Worm (Caenorhabditis elegans): ENCODE data around the gene F22F4.5.

F22F4.5 gene

ce11 chrX:5992770-5993169 is at the start of gene F22F4.5:
Gene F22F4.5, minus strand, starts transcription at chrX:5992870.
- TF ChIP-seq blmp-1 (tag; optimal IDR thresholded peaks at IDR 0.05) (no peak), efl-1 (optimal IDR thresholded peaks at IDR 0.05) (no peak), efl-1 (GFP tag; optimal IDR thresholded peaks at IDR 0.05 in 1 of 2) (peak in 1 of 2 experiments; percentile 33)

DNA sequence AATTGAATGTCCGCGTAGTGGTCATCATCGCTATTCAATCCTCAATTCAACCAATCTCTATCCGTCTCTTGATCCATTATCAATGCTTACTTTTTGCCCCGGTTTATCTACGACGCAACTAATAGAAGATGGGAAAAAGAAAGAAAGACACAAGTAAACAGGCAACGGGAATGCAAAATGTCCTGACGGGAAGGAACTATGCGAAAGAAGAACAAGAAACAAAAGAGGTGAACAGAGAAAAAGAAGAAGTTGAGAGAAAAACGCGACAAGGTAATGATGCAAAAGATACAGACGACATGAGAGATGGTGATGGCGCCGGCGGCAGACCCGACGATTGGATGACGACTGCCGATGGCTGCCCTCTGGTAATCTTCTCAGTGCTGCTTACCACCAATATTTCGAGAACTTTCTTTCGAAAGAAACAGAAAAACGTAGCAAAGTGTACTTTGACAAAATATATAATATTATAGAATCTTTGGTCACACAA is 49.4 kb upstream of the F22F4.5 start:
- no peak for TF ChIP-seq efl-3 (GFP tag; optimal IDR thresholded peaks at IDR 0.05)
- TF ChIP-seq hlh-17 (GFP tag; optimal IDR thresholded peaks at IDR 0.05; ENCODE audit: borderline replicate concordance) = no peak
- peak; percentile 15 for TF ChIP-seq pag-3 (tag; optimal IDR thresholded peaks at IDR 0.05; ENCODE audit: borderline replicate concordance, insufficient read depth)
- peak; percentile 75 for TF ChIP-seq rnt-1 (tag; optimal IDR thresholded peaks at IDR 0.05)
- TF ChIP-seq ceh-63 (GFP tag; optimal IDR thresholded peaks at IDR 0.05) = no peak
- TF ChIP-seq skn-1 (tag; optimal IDR thresholded peaks at IDR 0.05) = peak; percentile 41
- TF ChIP-seq lin-39 (tag; optimal IDR thresholded peaks at IDR 0.05) = no peak
- no peak for TF ChIP-seq pax-3 (tag; optimal IDR thresholded peaks at IDR 0.05)
- peak; percentile 85 for TF ChIP-seq unc-130 (tag; optimal IDR thresholded peaks at IDR 0.05)
- TF ChIP-seq C04F5.9 (tag; optimal IDR thresholded peaks at IDR 0.05) = no peak
- peak; percentile 94 for TF ChIP-seq lin-14 (GFP tag; optimal IDR thresholded peaks at IDR 0.05)
- TF ChIP-seq nhr-47 (tag; optimal IDR thresholded peaks at IDR 0.05) = peak; percentile 60
- peak in 1 of 2 experiments; percentile 80 for TF ChIP-seq mdl-1 (tag; optimal IDR thresholded peaks at IDR 0.05)
- no peak for TF ChIP-seq unc-86 (tag; optimal IDR thresholded peaks at IDR 0.05)
- no peak for TF ChIP-seq sup-37 (GFP tag; optimal IDR thresholded peaks at IDR 0.05)
- TF ChIP-seq egl-27 (tag; optimal IDR thresholded peaks at IDR 0.05) = peak; percentile 9 to 16
- no peak for TF ChIP-seq nhr-76 (tag; optimal IDR thresholded peaks at IDR 0.05)
- TF ChIP-seq elt-3 (tag; optimal IDR thresholded peaks at IDR 0.05) = peak; percentile 45 to 89 (median 70)
- peak; percentile 94 for TF ChIP-seq nhr-85 (tag)
- no peak for TF ChIP-seq pqm-1 (tag; optimal IDR thresholded peaks at IDR 0.05)
- TF ChIP-seq lin-13 (GFP tag; optimal IDR thresholded peaks at IDR 0.05) = peak; percentile 31
- peak; percentile 82 for TF ChIP-seq tbx-2 (tag; optimal IDR thresholded peaks at IDR 0.05)
- no peak for TF ChIP-seq ceh-82 (tag; optimal IDR thresholded peaks at IDR 0.05)
- peak; percentile 86 for TF ChIP-seq mep-1 (tag; optimal IDR thresholded peaks at IDR 0.05)
- TF ChIP-seq vab-15 (tag; optimal IDR thresholded peaks at IDR 0.05) = no peak
- TF ChIP-seq nhr-11 (tag; optimal IDR thresholded peaks at IDR 0.05) = no peak
- TF ChIP-seq F16B12.6 (tag; optimal IDR thresholded peaks at IDR 0.05) = no peak
- no peak for TF ChIP-seq ceh-8 (GFP tag; optimal IDR thresholded peaks at IDR 0.05)
- TF ChIP-seq zip-4 (GFP tag; optimal IDR thresholded peaks at IDR 0.05) = no peak
- no peak for TF ChIP-seq nhr-84 (tag; optimal IDR thresholded peaks at IDR 0.05)
- no peak for TF ChIP-seq hlh-4 (tag; optimal IDR thresholded peaks at IDR 0.05)
- no peak for TF ChIP-seq unc-30 (tag; optimal IDR thresholded peaks at IDR 0.05)
- TF ChIP-seq swsn-7 (tag; optimal IDR thresholded peaks at IDR 0.05) = peak; percentile 69
- TF ChIP-seq nhr-77 (tag; optimal IDR thresholded peaks at IDR 0.05) = peak; percentile 68
- TF ChIP-seq dpl-1 (GFP tag; optimal IDR thresholded peaks at IDR 0.05) = peak in 1 of 3 experiments; percentile 43
- peak; percentile 91 for TF ChIP-seq blmp-1 (tag; optimal IDR thresholded peaks at IDR 0.05)
- no peak for TF ChIP-seq lin-15B (tag; optimal IDR thresholded peaks at IDR 0.05)
- TF ChIP-seq ceh-88 (GFP tag; IDR thresholded peaks at IDR 0.05) = no peak
- no peak for TF ChIP-seq sptf-1 (tag; optimal IDR thresholded peaks at IDR 0.05)
- TF ChIP-seq lin-35 (GFP tag; optimal IDR thresholded peaks at IDR 0.05) = peak; percentile 34 to 76
- no peak for TF ChIP-seq nhr-28 (tag; optimal IDR thresholded peaks at IDR 0.05)
- TF ChIP-seq C34B4.2 (tag; optimal IDR thresholded peaks at IDR 0.05) = no peak
- peak; percentile 77 for TF ChIP-seq xbp-1 (tag; optimal IDR thresholded peaks at IDR 0.05)
- peak; percentile 23 for TF ChIP-seq ztf-4 (tag; optimal IDR thresholded peaks at IDR 0.05)
- TF ChIP-seq mab-9 (GFP tag; IDR thresholded peaks at IDR 0.05) = no peak
- no peak for TF ChIP-seq ztf-11 (tag; optimal IDR thresholded peaks at IDR 0.05)
- peak; percentile 9 for TF ChIP-seq lir-3 (tag; optimal IDR thresholded peaks at IDR 0.05; ENCODE audit: poor library complexity)
- no peak for TF ChIP-seq ets-5 (GFP tag; IDR thresholded peaks at IDR 0.05)
- peak; percentile 72 for TF ChIP-seq C16A3.4 (tag; optimal IDR thresholded peaks at IDR 0.05)
